Worm (Caenorhabditis elegans) whole organism, L2 larva: Measurements from ENCODE around the gene nspb-4.

Experiments
- C34F6.9 ChIP-seq: fragments of 150-350 bp; optimal IDR thresholded peaks from 2 replicates; lab custom pipeline; 2014; ENCODE audit warnings: missing biosample characterization, missing genetic modification characterization
- F13H6.1 ChIP-seq: sonication (generic microtip); optimal IDR thresholded peaks from 2 replicates; lab custom pipeline; 2016; ENCODE audit warnings: missing genetic modification characterization, missing compliant biosample characterization
- R02D3.7 ChIP-seq: fragments of 150-350 bp; optimal IDR thresholded peaks from 2 replicates; lab custom pipeline; 2014; ENCODE audit warnings: missing biosample characterization, missing genetic modification characterization
- Y55F3AM.14 ChIP-seq: fragments of 200-800 bp; sonication (Bioruptor generic); optimal IDR thresholded peaks from 2 replicates; lab custom pipeline; 2018; ENCODE audit warnings: mild to moderate bottlenecking, missing genetic modification characterization, missing compliant biosample characterization
- ZK546.5 ChIP-seq: sonication (generic microtip); optimal IDR thresholded peaks from 2 replicates; lab custom pipeline; 2017; ENCODE audit warnings: missing biosample characterization, missing genetic modification characterization
- ama-1 ChIP-seq: fragments of 150-350 bp; optimal IDR thresholded peaks from 2 replicates; lab custom pipeline; 2018; ENCODE audit warnings: inconsistent platforms
- blmp-1 ChIP-seq: sonication (generic microtip); optimal IDR thresholded peaks from 2 replicates; lab custom pipeline; 2017; ENCODE audit warnings: missing genetic modification characterization, mild to moderate bottlenecking, missing compliant biosample characterization, antibody characterized with exemption, moderate library complexity; ENCODE audit not compliant: insufficient read depth
- crh-2 ChIP-seq: sonication (generic microtip); optimal IDR thresholded peaks from 2 replicates; lab custom pipeline; 2017; ENCODE audit warnings: missing biosample characterization, missing genetic modification characterization
- egl-27 ChIP-seq: sonication (generic microtip); optimal IDR thresholded peaks from 3 replicates; lab custom pipeline; 2017; ENCODE audit warnings: missing biosample characterization, missing genetic modification reagents, missing genetic modification characterization
- elt-1 ChIP-seq: fragments of 150-350 bp; optimal IDR thresholded peaks from 2 replicates; lab custom pipeline; 2014; ENCODE audit warnings: missing biosample characterization, missing genetic modification characterization
- elt-3 ChIP-seq: sonication (generic microtip); optimal IDR thresholded peaks from 2 replicates; lab custom pipeline; 2017; ENCODE audit warnings: missing biosample characterization, missing genetic modification characterization
- fos-1 ChIP-seq: fragments of 150-350 bp; optimal IDR thresholded peaks from 2 replicates; lab custom pipeline; 2014; ENCODE audit warnings: missing biosample characterization, missing genetic modification characterization
- gmeb-1 ChIP-seq: fragments of 150-350 bp; optimal IDR thresholded peaks from 2 replicates; lab custom pipeline; 2014; ENCODE audit warnings: missing biosample characterization, missing genetic modification characterization
- lin-13 ChIP-seq: fragments of 150-350 bp; optimal IDR thresholded peaks from 2 replicates; lab custom pipeline; 2014; ENCODE audit warnings: missing biosample characterization, missing genetic modification reagents, missing genetic modification characterization
- lin-39 ChIP-seq: fragments of 150-350 bp; optimal IDR thresholded peaks from 2 replicates; lab custom pipeline; 2014; ENCODE audit warnings: missing biosample characterization, missing genetic modification reagents, missing genetic modification characterization
- lsy-2 ChIP-seq, 2 experiments: fragments of 150-350 bp in 1 of 2; sonication (generic microtip) in 1 of 2; optimal IDR thresholded peaks; 2 replicates each; lab custom pipeline; 2014 to 2017; ENCODE audit warnings: missing biosample characterization in 2 of 2, missing genetic modification characterization in 2 of 2
- mab-5 ChIP-seq: fragments of 150-350 bp; optimal IDR thresholded peaks from 2 replicates; lab custom pipeline; 2014; ENCODE audit warnings: missing biosample characterization, missing genetic modification characterization
- mbf-1 ChIP-seq: sonication (generic microtip); optimal IDR thresholded peaks from 2 replicates; lab custom pipeline; 2017; ENCODE audit warnings: missing biosample characterization, missing genetic modification characterization
- mdl-1 ChIP-seq, 2 experiments: fragments of 150-350 bp in 1 of 2; sonication (generic microtip) in 1 of 2; optimal IDR thresholded peaks; 2 replicates each; lab custom pipeline; 2017; ENCODE audit warnings: missing biosample characterization in 2 of 2, missing genetic modification characterization in 2 of 2
- nhr-10 ChIP-seq: sonication (generic microtip); optimal IDR thresholded peaks from 2 replicates; lab custom pipeline; 2017; ENCODE audit warnings: missing biosample characterization, missing genetic modification characterization
- nhr-11 ChIP-seq: fragments of 150-350 bp; optimal IDR thresholded peaks from 2 replicates; lab custom pipeline; 2014; ENCODE audit warnings: missing biosample characterization, missing genetic modification characterization
- nhr-12 ChIP-seq: fragments of 150-350 bp; optimal IDR thresholded peaks from 2 replicates; lab custom pipeline; 2014; ENCODE audit warnings: missing biosample characterization, missing genetic modification characterization
- nhr-129 ChIP-seq: fragments of 150-350 bp; optimal IDR thresholded peaks from 2 replicates; lab custom pipeline; 2014; ENCODE audit warnings: missing biosample characterization, missing genetic modification characterization
- nhr-21 ChIP-seq: fragments of 150-350 bp; optimal IDR thresholded peaks from 2 replicates; lab custom pipeline; 2014; ENCODE audit warnings: missing biosample characterization, missing genetic modification characterization
- nhr-237 ChIP-seq: fragments of 150-350 bp; optimal IDR thresholded peaks from 2 replicates; lab custom pipeline; 2014; ENCODE audit warnings: missing biosample characterization, missing genetic modification characterization
- nhr-25 ChIP-seq: fragments of 150-350 bp; sonication (generic microtip); optimal IDR thresholded peaks from 3 replicates; lab custom pipeline; 2014; ENCODE audit warnings: missing biosample characterization, missing genetic modification characterization
- nhr-6 ChIP-seq: fragments of 150-350 bp; optimal IDR thresholded peaks from 2 replicates; lab custom pipeline; 2014; ENCODE audit warnings: missing biosample characterization, missing genetic modification characterization
- nhr-77 ChIP-seq: fragments of 150-350 bp; optimal IDR thresholded peaks from 2 replicates; lab custom pipeline; 2014; ENCODE audit warnings: missing biosample characterization, missing genetic modification characterization
- peb-1 ChIP-seq: fragments of 150-350 bp; optimal IDR thresholded peaks from 2 replicates; lab custom pipeline; 2014; ENCODE audit warnings: missing biosample characterization, missing genetic modification characterization
- skn-1 ChIP-seq: sonication (generic microtip); optimal IDR thresholded peaks from 2 replicates; lab custom pipeline; 2017; ENCODE audit warnings: missing biosample characterization, missing genetic modification characterization
- sma-3 ChIP-seq: sonication (generic microtip); optimal IDR thresholded peaks from 2 replicates; lab custom pipeline; 2016; ENCODE audit warnings: missing genetic modification reagents, missing genetic modification characterization, missing compliant biosample characterization
- sma-9 ChIP-seq, 2 experiments: fragments of 150-350 bp in 1 of 2; sonication (generic microtip) in 1 of 2; optimal IDR thresholded peaks; 2 replicates each; lab custom pipeline; 2014 to 2016; ENCODE audit warnings: missing genetic modification characterization in 2 of 2, mild to moderate bottlenecking in 1 of 2, missing biosample characterization in 1 of 2, missing compliant biosample characterization in 1 of 2, missing genetic modification reagents in 1 of 2, moderate library complexity in 1 of 2
- unc-39 ChIP-seq: fragments of 150-350 bp; optimal IDR thresholded peaks from 2 replicates; lab custom pipeline; 2014; ENCODE audit warnings: missing biosample characterization, missing genetic modification characterization
- unc-55 ChIP-seq: fragments of 150-350 bp; sonication (generic microtip); optimal IDR thresholded peaks from 3 replicates; lab custom pipeline; 2014; ENCODE audit warnings: missing biosample characterization, missing genetic modification reagents, missing genetic modification characterization
- zag-1 ChIP-seq: fragments of 150-350 bp; optimal IDR thresholded peaks from 2 replicates; lab custom pipeline; 2014; ENCODE audit warnings: missing biosample characterization, missing genetic modification characterization
- ztf-11 ChIP-seq: sonication (generic microtip); optimal IDR thresholded peaks from 2 replicates; lab custom pipeline; 2017; ENCODE audit warnings: missing biosample characterization, missing genetic modification characterization
- ztf-4 ChIP-seq: fragments of 150-350 bp; optimal IDR thresholded peaks from 2 replicates; lab custom pipeline; 2014; ENCODE audit warnings: missing biosample characterization, missing genetic modification characterization

nspb-4 gene

DNA sequence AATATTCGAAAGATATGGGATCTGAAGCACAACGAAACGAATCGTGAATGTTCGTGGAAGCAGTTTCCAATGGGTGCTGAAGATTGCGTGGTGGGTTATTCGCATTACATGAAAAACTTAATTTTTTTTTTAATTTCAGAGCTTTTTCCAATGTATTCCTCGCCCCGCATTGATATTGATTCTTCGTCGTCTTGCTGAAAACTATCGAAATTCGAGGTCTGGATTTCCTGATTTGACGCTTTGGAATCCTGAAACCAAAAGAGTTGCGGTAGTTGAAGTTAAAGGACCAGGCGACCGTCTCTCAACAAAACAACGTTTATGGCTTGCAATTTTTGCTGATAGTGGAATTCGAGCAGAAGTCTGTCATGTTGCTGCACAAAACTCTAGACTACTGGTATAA, 46.0 kb upstream of the nspb-4 start:
- TF ChIP-seq elt-3 (tag; lab: Kevin White, UChicago) (no peak), nhr-10 (tag; lab: Kevin White, UChicago) (no peak), lin-39 (tag; lab: Kevin White, UChicago) (no peak), peb-1 (tag; lab: Kevin White, UChicago) (no peak), ztf-11 (tag; lab: Kevin White, UChicago) (no peak), crh-2 (tag; lab: Kevin White, UChicago) (no peak), gmeb-1 (no peak), ZK546.5 (tag; lab: Kevin White, UChicago) (no peak), nhr-12 (tag; lab: Kevin White, UChicago) (no peak), sma-3 (GFP tag; lab: Kevin White, UChicago) (no peak), C34F6.9 (tag; lab: Kevin White, UChicago) (no peak), nhr-77 (tag; lab: Kevin White, UChicago) (no peak)

- TF ChIP-seq fos-1, result peak; percentile 97
- TF ChIP-seq nhr-21 (tag; lab: Kevin White, UChicago), result peak; percentile 15
- TF ChIP-seq egl-27, result no peak
- TF ChIP-seq sma-3 (GFP tag; lab: Kevin White, UChicago), result peak; percentile 26
- no peak for TF ChIP-seq lin-39 (tag; lab: Kevin White, UChicago)
- no peak for TF ChIP-seq mbf-1 (tag; lab: Kevin White, UChicago)
- TF ChIP-seq nhr-129, result peak; percentile 7
- TF ChIP-seq lsy-2 (tag; optimal IDR thresholded peaks at IDR 0.05; lab: Kevin White, UChicago), result peak in 1 of 2 experiments; percentile 17
- TF ChIP-seq gmeb-1, result peak; percentile 23
- no peak for TF ChIP-seq nhr-12 (tag; lab: Kevin White, UChicago)
- no peak for TF ChIP-seq C34F6.9 (tag; lab: Kevin White, UChicago)
- peak; percentile 47 for TF ChIP-seq crh-2 (tag; lab: Kevin White, UChicago)
- peak; percentile 83 for TF ChIP-seq sma-9 (GFP tag; optimal IDR thresholded peaks at IDR 0.05; lab: Kevin White, UChicago)
- no peak for TF ChIP-seq sma-9 (tag; optimal IDR thresholded peaks at IDR 0.05; lab: Kevin White, UChicago)
- no peak for TF ChIP-seq zag-1
Measured at ce11 chrIV:6554865-6555264, 43.2 kb upstream of the nspb-4 start.

DNA sequence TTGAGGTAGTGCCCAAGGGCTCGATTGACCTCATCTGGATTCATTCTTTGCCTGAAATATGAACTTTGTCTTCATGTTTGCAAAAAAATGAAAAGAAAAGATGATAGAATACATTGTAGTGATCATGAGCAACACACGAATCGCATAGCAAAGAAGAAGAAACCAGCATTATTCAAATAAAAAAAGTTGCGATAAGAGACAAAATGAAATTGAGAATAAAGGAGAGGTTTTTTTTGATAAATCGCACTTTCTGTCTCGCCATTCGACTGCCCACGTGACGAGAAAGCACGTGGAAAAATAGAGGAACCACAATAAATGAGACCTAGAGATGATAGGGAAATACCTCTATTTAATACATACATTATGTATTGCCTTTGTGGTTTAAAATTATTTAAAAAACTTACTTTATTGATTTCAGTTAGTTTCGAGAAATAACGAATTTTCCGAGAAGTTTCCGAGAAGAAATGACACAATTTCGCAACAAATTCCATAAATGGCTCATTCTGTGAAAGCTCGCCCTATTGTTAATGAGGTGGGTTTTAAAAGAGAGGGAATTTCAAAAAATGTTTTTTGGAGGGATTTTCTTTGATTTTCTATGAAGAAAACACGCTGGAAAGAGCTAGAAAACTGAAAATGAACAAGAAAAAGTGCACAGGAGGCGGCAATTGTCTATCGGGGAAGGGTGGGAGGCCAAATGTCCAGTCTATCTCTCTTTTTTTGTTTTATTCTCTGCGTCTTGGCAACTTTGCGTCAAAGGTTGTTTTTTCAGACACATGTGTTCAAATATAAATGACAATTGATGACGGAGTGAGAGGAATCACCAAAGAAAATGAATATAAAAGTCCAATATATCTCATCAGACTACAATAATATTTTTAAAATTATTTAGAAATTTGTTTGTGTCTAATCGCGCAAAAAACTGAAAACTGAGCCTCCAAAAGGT, 42.4 kb upstream of the nspb-4 start, which contains the start of gene paqr-1:
TSS of gene paqr-1 (minus strand) at position 51 of the 943 bp plus-strand sequence.
- TF ChIP-seq crh-2 (tag; lab: Kevin White, UChicago) (peak; percentile 14), sma-9 (GFP tag; optimal IDR thresholded peaks at IDR 0.05; lab: Kevin White, UChicago) (peak; percentile 88), sma-9 (tag; optimal IDR thresholded peaks at IDR 0.05; lab: Kevin White, UChicago) (no peak), unc-55 (GFP tag; lab: Kevin White, UChicago) (peak; percentile 84), fos-1 (peak; percentile 14), ztf-11 (tag; lab: Kevin White, UChicago) (no peak), nhr-129 (peak; percentile 31), C34F6.9 (tag; lab: Kevin White, UChicago) (peak; percentile 53), gmeb-1 (peak; percentile 36), blmp-1 (tag; lab: Kevin White, UChicago) (peak; percentile 64), mdl-1 (tag; optimal IDR thresholded peaks at IDR 0.05; lab: Kevin White, UChicago) (peak in 1 of 2 experiments; percentile 40), nhr-237 (tag; lab: Kevin White, UChicago) (no peak), elt-1 (no peak), lsy-2 (tag; optimal IDR thresholded peaks at IDR 0.05; lab: Kevin White, UChicago) (peak in 1 of 2 experiments; percentile 51)

DNA sequence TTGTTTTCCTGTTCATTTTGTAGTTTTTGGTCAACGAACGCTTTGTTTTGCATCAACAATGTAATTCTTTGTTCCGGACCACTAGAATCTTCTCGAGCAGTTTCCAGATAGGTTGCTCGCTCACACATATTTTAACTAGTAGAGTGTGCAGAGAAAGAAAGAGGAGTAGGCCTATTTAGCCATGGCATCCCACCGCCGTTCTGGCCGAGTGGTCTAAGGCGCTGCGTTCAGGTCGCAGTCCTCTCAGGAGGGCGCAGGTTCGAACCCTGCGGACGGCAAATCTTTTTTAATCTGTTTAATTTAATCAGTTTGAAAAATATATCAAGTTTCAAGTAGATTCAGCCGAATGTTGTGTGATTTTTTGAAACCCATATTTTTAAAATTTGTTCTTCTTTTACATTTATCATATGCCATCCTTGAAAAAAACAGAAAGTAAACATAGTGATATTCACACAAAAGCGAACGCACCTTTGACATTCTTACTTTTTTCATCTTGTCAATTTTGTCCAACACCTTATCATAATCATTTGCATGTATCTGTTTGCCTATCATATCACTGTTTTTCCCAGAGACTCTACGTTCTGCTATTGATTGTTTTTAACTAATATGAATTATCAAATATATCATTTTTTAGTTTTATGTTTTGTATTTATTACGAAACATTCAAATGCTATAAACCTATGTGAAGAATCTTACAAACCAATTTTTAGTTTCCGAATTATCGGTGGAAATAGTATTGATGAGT, 41.2 kb upstream of the nspb-4 start, which contains the start of gene try-3:
TSS of gene try-3 (plus strand) at position 532 of the 745 bp plus-strand sequence.
- TF ChIP-seq nhr-25 (peak; percentile 19), nhr-129 (peak; percentile 73), R02D3.7 (no peak), blmp-1 (tag; lab: Kevin White, UChicago) (peak; percentile 12), lsy-2 (tag; optimal IDR thresholded peaks at IDR 0.05; lab: Kevin White, UChicago) (peak; percentile 44 to 70), C34F6.9 (tag; lab: Kevin White, UChicago) (peak; percentile 77), skn-1 (tag; lab: Kevin White, UChicago) (no peak), nhr-6 (no peak), mab-5 (tag; lab: Kevin White, UChicago) (no peak), ztf-4 (peak; percentile 34), nhr-21 (tag; lab: Kevin White, UChicago) (peak; percentile 15), ZK546.5 (tag; lab: Kevin White, UChicago) (no peak), lin-13 (peak; percentile 72), F13H6.1 (tag; lab: Kevin White, UChicago) (peak; percentile 61), unc-55 (GFP tag; lab: Kevin White, UChicago) (peak; percentile 69), peb-1 (tag; lab: Kevin White, UChicago) (no peak), lin-39 (tag; lab: Kevin White, UChicago) (no peak), gmeb-1 (peak; percentile 56), nhr-10 (tag; lab: Kevin White, UChicago) (no peak), fos-1 (peak; percentile 33), Y55F3AM.14 (peak; percentile 24), nhr-11 (tag; lab: Kevin White, UChicago) (no peak), sma-3 (GFP tag; lab: Kevin White, UChicago) (peak; percentile 64), mbf-1 (tag; lab: Kevin White, UChicago) (no peak), zag-1 (peak; percentile 26), crh-2 (tag; lab: Kevin White, UChicago) (peak; percentile 78), unc-39 (tag; lab: Kevin White, UChicago) (no peak), mdl-1 (tag; optimal IDR thresholded peaks at IDR 0.05; lab: Kevin White, UChicago) (peak in 1 of 2 experiments; percentile 60), nhr-77 (tag; lab: Kevin White, UChicago) (no peak), ama-1 (lab: Kevin White, UChicago) (no peak), nhr-12 (tag; lab: Kevin White, UChicago) (no peak)
